Worm (Caenorhabditis elegans): ENCODE data around the gene ZK370.4.

DNA sequence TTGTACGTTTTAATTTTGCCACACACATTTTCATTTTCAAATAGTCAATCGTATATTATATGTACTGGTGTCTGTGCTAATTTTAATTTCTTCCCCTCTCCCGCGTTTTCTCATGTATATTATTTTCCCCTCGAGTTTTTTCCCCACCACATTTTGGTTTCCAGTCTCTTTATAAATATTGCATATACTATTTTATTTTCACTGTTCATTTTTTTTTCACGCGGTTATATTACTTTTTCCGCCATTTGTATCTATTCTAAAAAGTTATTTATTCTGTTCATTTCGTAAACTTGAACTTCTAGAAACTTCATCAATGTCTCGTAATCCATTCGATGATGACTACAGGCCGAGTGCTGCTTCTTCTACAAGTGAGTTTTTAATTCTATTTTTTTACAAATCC lies 44.7 kb upstream of the ZK370.4 start, which contains the start of gene snap-29:
- no peak for TF ChIP-seq rpc-1 (optimal IDR thresholded peaks at IDR 0.05)
- no peak for TF ChIP-seq rpc-1 (tag; optimal IDR thresholded peaks at IDR 0.05)
- no peak for TF ChIP-seq unc-62 (GFP tag; optimal IDR thresholded peaks at IDR 0.05)
- no peak for TF ChIP-seq bed-1 (GFP tag; IDR thresholded peaks at IDR 0.05)

All from whole organism, young adult.